Worm (Caenorhabditis elegans) whole organism, mixed stage, embryonic: Measurements from ENCODE around the gene srw-53.

Experiments
- M03D4.4 ChIP-seq: sonication (generic microtip); optimal IDR thresholded peaks from 2 replicates; lab custom pipeline; 2017; ENCODE audit warnings: mild to moderate bottlenecking, missing genetic modification characterization, missing compliant biosample characterization
- blmp-1 ChIP-seq: fragments of 150-350 bp; optimal IDR thresholded peaks from 2 replicates; lab custom pipeline; 2014; ENCODE audit warnings: missing biosample characterization, missing genetic modification characterization
- ceh-43 ChIP-seq: fragments of 200-800 bp; sonication (Bioruptor generic); optimal IDR thresholded peaks from 2 replicates; lab custom pipeline; 2018; ENCODE audit warnings: mild to moderate bottlenecking, missing genetic modification characterization, moderate library complexity, missing compliant biosample characterization
- ceh-83 ChIP-seq: fragments of 200-800 bp; sonication (Bioruptor generic); optimal IDR thresholded peaks from 2 replicates; lab custom pipeline; 2018; ENCODE audit warnings: mild to moderate bottlenecking, missing genetic modification characterization, missing compliant biosample characterization
- ces-1 ChIP-seq: fragments of 150-350 bp; optimal IDR thresholded peaks from 2 replicates; lab custom pipeline; 2014; ENCODE audit warnings: missing biosample characterization, missing genetic modification reagents, missing genetic modification characterization
- drap-1 ChIP-seq: fragments of 200-800 bp; sonication (Bioruptor generic); optimal IDR thresholded peaks from 3 replicates; lab custom pipeline; 2018; ENCODE audit warnings: mild to moderate bottlenecking, missing genetic modification characterization, missing compliant biosample characterization
- elt-1 ChIP-seq: sonication (generic microtip); optimal IDR thresholded peaks from 2 replicates; lab custom pipeline; 2017; ENCODE audit warnings: missing genetic modification characterization, mild to moderate bottlenecking, missing compliant biosample characterization, antibody characterized with exemption, moderate library complexity, borderline replicate concordance; ENCODE audit not compliant: insufficient read depth
- elt-3 ChIP-seq: fragments of 150-350 bp; optimal IDR thresholded peaks from 2 replicates; lab custom pipeline; 2014; ENCODE audit warnings: missing biosample characterization, missing genetic modification characterization
- flh-1 ChIP-seq: fragments of 200-800 bp; sonication (Bioruptor generic); optimal IDR thresholded peaks from 2 replicates; lab custom pipeline; 2018; ENCODE audit warnings: mild to moderate bottlenecking, missing genetic modification characterization, moderate library complexity, missing compliant biosample characterization
- ham-2 ChIP-seq: fragments of 200-800 bp; sonication (Bioruptor generic); optimal IDR thresholded peaks from 2 replicates; lab custom pipeline; 2018; ENCODE audit warnings: mild to moderate bottlenecking, missing genetic modification characterization, missing compliant biosample characterization
- hlh-1 ChIP-seq: fragments of 150-350 bp; optimal IDR thresholded peaks from 2 replicates; lab custom pipeline; 2014; ENCODE audit warnings: missing biosample characterization, missing genetic modification reagents, missing genetic modification characterization
- lin-32 ChIP-seq: fragments of 200-800 bp; sonication (Bioruptor generic); optimal IDR thresholded peaks from 2 replicates; lab custom pipeline; 2018; ENCODE audit warnings: mild to moderate bottlenecking, missing genetic modification characterization, missing compliant biosample characterization
- mab-5 ChIP-seq: fragments of 150-350 bp; optimal IDR thresholded peaks from 2 replicates; lab custom pipeline; 2014; ENCODE audit warnings: missing biosample characterization, missing genetic modification characterization
- mep-1 ChIP-seq: fragments of 150-350 bp; optimal IDR thresholded peaks from 2 replicates; lab custom pipeline; 2017; ENCODE audit warnings: missing biosample characterization, missing genetic modification reagents, missing genetic modification characterization, inconsistent platforms
- mls-2 ChIP-seq: sonication (generic microtip); optimal IDR thresholded peaks from 2 replicates; lab custom pipeline; 2016; ENCODE audit warnings: mild to moderate bottlenecking, missing genetic modification characterization, moderate library complexity, missing compliant biosample characterization
- nhr-12 ChIP-seq: fragments of 150-350 bp; optimal IDR thresholded peaks from 2 replicates; lab custom pipeline; 2014; ENCODE audit warnings: missing biosample characterization, missing genetic modification characterization
- nhr-2 ChIP-seq: fragments of 150-350 bp; optimal IDR thresholded peaks from 2 replicates; lab custom pipeline; 2014; ENCODE audit warnings: missing biosample characterization, missing genetic modification characterization
- nhr-28 ChIP-seq: fragments of 150-350 bp; optimal IDR thresholded peaks from 2 replicates; lab custom pipeline; 2014; ENCODE audit warnings: missing biosample characterization, missing genetic modification characterization
- nhr-76 ChIP-seq: sonication (generic microtip); optimal IDR thresholded peaks from 2 replicates; lab custom pipeline; 2017; ENCODE audit warnings: missing biosample characterization, missing genetic modification characterization
- sem-2 ChIP-seq: fragments of 200-800 bp; sonication (Bioruptor generic); optimal IDR thresholded peaks from 2 replicates; lab custom pipeline; 2018; ENCODE audit warnings: mild to moderate bottlenecking, missing genetic modification characterization, missing compliant biosample characterization
- snpc-4 ChIP-seq: fragments of 150-350 bp; optimal IDR thresholded peaks from 2 replicates; lab custom pipeline; 2014; ENCODE audit warnings: missing biosample characterization, missing genetic modification characterization
- sptf-1 ChIP-seq: sonication (generic microtip); optimal IDR thresholded peaks from 2 replicates; lab custom pipeline; 2017; ENCODE audit warnings: mild to moderate bottlenecking, missing genetic modification characterization, moderate library complexity, missing compliant biosample characterization
- tbx-8 ChIP-seq: fragments of 200-800 bp; sonication (Bioruptor generic); optimal IDR thresholded peaks from 2 replicates; lab custom pipeline; 2018; ENCODE audit warnings: mild to moderate bottlenecking, missing genetic modification characterization, moderate library complexity, missing compliant biosample characterization
- unc-120 ChIP-seq: sonication (generic microtip); optimal IDR thresholded peaks from 2 replicates; lab custom pipeline; 2017; ENCODE audit warnings: missing genetic modification characterization, missing compliant biosample characterization; ENCODE audit not compliant: poor library complexity, severe bottlenecking
- unc-39 ChIP-seq: fragments of 150-350 bp; optimal IDR thresholded peaks from 2 replicates; lab custom pipeline; 2014; ENCODE audit warnings: missing biosample characterization, missing genetic modification characterization
- unc-62 ChIP-seq: fragments of 150-350 bp; optimal IDR thresholded peaks from 2 replicates; lab custom pipeline; 2014; ENCODE audit warnings: missing biosample characterization, missing genetic modification reagents, missing genetic modification characterization
- ztf-11 ChIP-seq: fragments of 150-350 bp; optimal IDR thresholded peaks from 2 replicates; lab custom pipeline; 2014; ENCODE audit warnings: missing biosample characterization, missing genetic modification characterization

The srw-53 gene

DNA sequence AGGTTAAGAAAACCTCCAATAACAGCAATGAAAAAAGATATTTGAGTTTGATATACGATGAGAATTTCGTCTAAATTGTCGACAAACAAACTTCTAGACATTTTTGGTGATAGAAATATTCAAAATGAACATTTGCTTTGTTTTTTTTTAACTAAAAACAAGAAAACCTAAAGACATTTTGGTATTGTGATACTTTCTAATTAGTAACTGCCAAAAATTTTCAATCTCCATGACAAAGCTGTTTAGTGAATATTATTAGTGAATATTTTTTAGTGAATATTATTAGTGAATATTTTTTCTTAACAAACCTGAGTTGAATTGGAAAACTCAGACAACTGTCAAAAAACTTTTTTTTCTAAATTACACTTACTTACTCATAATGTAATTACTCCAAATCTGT lies 3.0 kb upstream of the srw-53 start, which contains the start of gene srw-55:
Gene srw-55, minus strand, starts transcription at position 101 of the 400 bp plus-strand sequence.
- TF ChIP-seq nhr-12 (tag; lab: Kevin White, UChicago) (no peak), hlh-1 (tag; lab: Kevin White, UChicago) (no peak), ceh-83 (GFP tag; lab: Kevin White, UChicago) (no peak), blmp-1 (no peak), snpc-4 (tag; lab: Kevin White, UChicago) (no peak), unc-39 (tag; lab: Kevin White, UChicago) (no peak), elt-1 (no peak), sem-2 (GFP tag; lab: Kevin White, UChicago) (no peak), nhr-76 (tag; lab: Kevin White, UChicago) (no peak), ztf-11 (tag; lab: Kevin White, UChicago) (no peak), mls-2 (tag; lab: Kevin White, UChicago) (no peak)

DNA sequence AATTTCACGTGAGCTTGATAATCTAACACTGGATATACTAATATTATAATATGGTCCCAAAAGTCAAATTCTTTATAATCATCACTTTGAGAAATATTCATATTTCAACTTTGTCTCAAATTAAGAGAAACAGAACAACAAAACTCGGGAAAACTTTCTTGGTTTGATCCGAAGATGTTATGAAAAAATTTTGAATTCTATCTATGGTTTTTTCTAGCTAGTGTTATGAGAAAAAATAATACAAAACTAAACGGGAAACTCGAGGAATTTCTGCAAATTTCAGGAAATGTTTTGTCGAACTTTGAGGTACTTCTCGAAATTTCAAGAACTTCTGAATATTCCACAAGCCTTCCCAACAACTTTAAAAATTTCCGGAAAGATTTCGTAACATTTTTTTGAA lies 7.7 kb downstream of the srw-53 start, which contains the start of gene srw-59:
Gene srw-59, minus strand, starts transcription at position 101 of the 400 bp plus-strand sequence.
- TF ChIP-seq unc-120 (tag; lab: Kevin White, UChicago) = no peak
- no peak for TF ChIP-seq ztf-11 (tag; lab: Kevin White, UChicago)
- TF ChIP-seq snpc-4 (tag; lab: Kevin White, UChicago) = no peak
- TF ChIP-seq mep-1 = no peak
- no peak for TF ChIP-seq blmp-1
- no peak for TF ChIP-seq flh-1
- TF ChIP-seq tbx-8 = no peak
- TF ChIP-seq mab-5 (tag; lab: Kevin White, UChicago) = no peak
- TF ChIP-seq ceh-83 (GFP tag; lab: Kevin White, UChicago) = no peak
- no peak for TF ChIP-seq nhr-2 (tag; lab: Kevin White, UChicago)
- TF ChIP-seq unc-62 (GFP tag; lab: Kevin White, UChicago) = no peak
- no peak for TF ChIP-seq ham-2 (GFP tag; lab: Kevin White, UChicago)
- TF ChIP-seq nhr-28 (tag; lab: Kevin White, UChicago) = no peak
- no peak for TF ChIP-seq sem-2 (GFP tag; lab: Kevin White, UChicago)
- TF ChIP-seq lin-32 = no peak
- no peak for TF ChIP-seq mls-2 (tag; lab: Kevin White, UChicago)
- TF ChIP-seq drap-1 (GFP tag; lab: Kevin White, UChicago) = no peak
- TF ChIP-seq nhr-76 (tag; lab: Kevin White, UChicago) = no peak

DNA sequence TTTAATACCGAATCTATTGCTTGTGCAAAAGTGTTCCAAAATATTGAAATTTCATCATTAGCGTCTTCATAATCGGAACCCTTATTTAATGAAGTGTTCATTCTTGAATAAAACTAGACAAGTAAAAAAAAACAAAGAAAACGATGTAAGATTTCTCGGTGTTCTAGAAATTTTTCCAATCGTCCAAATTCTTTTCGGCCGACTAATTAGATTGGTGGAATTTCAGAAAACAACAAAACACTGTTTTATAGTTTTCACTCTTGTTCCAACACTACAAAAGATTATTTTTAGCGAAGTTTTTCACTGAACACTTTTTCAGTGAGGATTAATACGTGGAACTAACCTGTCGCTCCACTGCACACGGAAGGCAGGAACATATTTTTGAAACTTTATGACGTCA lies 9.5 kb downstream of the srw-53 start, which contains the start of gene srw-56:
Gene srw-56, minus strand, starts transcription at position 101 of the 400 bp plus-strand sequence.
- TF ChIP-seq elt-3 (tag; lab: Kevin White, UChicago) = no peak
- TF ChIP-seq ceh-43 = no peak
- no peak for TF ChIP-seq ces-1 (GFP tag; lab: Kevin White, UChicago)
- no peak for TF ChIP-seq M03D4.4 (tag; lab: Kevin White, UChicago)
- TF ChIP-seq mab-5 (tag; lab: Kevin White, UChicago) = no peak
- no peak for TF ChIP-seq tbx-8
- no peak for TF ChIP-seq drap-1 (GFP tag; lab: Kevin White, UChicago)
- TF ChIP-seq elt-1 = no peak
- no peak for TF ChIP-seq lin-32
- TF ChIP-seq sem-2 (GFP tag; lab: Kevin White, UChicago) = no peak

DNA sequence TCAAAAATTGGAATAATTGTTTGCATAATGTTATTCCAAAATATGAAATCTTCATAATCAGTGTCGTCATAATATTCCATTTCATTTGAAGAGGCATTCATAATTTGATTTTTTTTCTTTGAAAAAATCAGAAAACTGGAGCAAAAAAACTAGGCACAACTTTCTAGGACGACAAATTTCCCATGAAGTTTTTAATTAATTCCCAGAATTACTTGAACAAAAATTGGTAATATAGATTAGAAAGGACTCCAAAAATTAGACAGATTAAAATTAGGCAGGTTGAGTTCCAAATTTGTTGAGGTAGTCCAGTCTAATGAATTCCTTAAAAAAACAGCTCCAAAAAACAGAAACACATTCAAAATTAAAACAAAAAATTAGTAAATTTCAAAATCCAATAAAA lies 11.7 kb downstream of the srw-53 start, which contains the start of gene srw-57:
Gene srw-57, minus strand, starts transcription at position 101 of the 400 bp plus-strand sequence.
- no peak for TF ChIP-seq elt-1
- no peak for TF ChIP-seq nhr-12 (tag; lab: Kevin White, UChicago)
- TF ChIP-seq ceh-43 = no peak
- no peak for TF ChIP-seq nhr-2 (tag; lab: Kevin White, UChicago)
- TF ChIP-seq flh-1 = no peak
- TF ChIP-seq sptf-1 (tag; lab: Kevin White, UChicago) = no peak
- no peak for TF ChIP-seq drap-1 (GFP tag; lab: Kevin White, UChicago)
- no peak for TF ChIP-seq lin-32

DNA sequence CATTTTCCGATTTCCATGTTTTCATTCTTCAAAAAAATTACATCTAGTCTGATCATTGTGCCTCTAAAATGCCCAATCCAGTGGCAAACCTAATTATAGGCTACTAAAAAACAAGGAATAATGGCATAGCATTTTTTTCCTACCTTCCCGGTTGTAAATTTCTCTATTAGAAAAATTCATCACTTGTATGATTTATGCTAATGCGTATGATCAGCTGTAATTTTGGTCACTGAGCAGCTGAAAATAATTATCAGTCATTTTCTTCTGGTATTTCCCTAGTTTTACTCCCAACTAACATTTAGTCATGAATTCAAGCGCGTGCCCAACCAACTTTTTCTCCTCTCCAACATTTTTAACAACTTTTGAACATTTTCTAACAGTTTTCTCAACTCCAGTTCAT lies 12.3 kb downstream of the srw-53 start, which contains the start of gene srh-186:
Gene srh-186, plus strand, starts transcription at position 301 of the 400 bp plus-strand sequence.
- TF ChIP-seq nhr-28 (tag; lab: Kevin White, UChicago) (no peak), mab-5 (tag; lab: Kevin White, UChicago) (no peak), ham-2 (GFP tag; lab: Kevin White, UChicago) (no peak), mls-2 (tag; lab: Kevin White, UChicago) (no peak)

DNA sequence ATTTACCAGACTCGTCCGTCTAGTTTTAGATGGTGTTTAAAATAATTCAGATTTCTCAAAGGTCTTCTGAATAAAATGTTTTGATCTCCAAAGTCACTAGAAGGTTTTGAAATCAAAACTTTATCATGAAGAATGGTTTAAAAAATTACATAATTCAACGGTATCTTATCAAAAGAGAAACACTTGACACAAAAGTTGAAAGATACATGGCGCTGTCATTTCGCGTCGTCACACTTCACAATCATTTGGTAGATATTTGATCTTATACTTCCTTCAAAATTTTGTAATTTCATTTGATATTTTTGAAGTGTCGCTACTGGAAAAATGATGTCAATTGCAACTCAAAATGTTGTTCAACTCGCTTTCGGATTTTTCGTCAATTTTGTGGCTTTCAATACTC lies 13.9 kb downstream of the srw-53 start, which contains the start of gene F36G9.3:
Gene F36G9.3, plus strand, starts transcription at position 301 of the 400 bp plus-strand sequence.
- no peak for TF ChIP-seq mls-2 (tag; lab: Kevin White, UChicago)
